Fruit fly (Drosophila melanogaster): Measurements from ENCODE around the gene LysS.

Gene LysS

DNA sequence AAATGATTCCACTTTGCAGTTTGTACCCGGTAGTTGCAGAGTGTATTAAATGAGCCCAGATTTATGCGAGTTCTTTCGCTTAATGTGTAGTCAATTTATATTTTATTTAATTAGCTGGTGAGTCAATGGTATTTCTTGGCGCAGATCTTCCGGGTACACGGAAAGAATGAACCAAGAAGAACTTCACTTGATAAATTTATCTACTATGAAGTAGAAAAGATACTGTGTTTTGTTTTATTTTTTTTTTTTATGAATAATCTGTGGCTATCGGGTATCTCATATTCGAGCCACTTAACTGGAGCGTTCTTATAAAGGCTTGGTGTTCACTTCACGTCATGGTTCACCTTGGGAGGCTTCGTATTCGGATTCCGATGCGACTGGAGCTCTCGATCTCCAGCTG lies 37.5 kb downstream of the LysS start (continued):
- TF ChIP-seq Smox (GFP tag; optimal IDR thresholded peaks at IDR 0.05) (peak; percentile 57), CG6276 (GFP tag; optimal IDR thresholded peaks at IDR 0.05) (no peak), acj6 (GFP tag; optimal IDR thresholded peaks at IDR 0.05) (peak; percentile 29), vri (GFP tag; optimal IDR thresholded peaks at IDR 0.05) (peak; percentile 7), CG3919 (GFP tag; optimal IDR thresholded peaks at IDR 0.05) (peak; percentile 37), salr (GFP tag; optimal IDR thresholded peaks at IDR 0.05) (peak in 1 of 2 experiments; percentile 5), Ets21C (GFP tag; optimal IDR thresholded peaks at IDR 0.05) (peak; percentile 15), pdm3 (GFP tag; optimal IDR thresholded peaks at IDR 0.05) (peak; percentile 36), Hr39 (GFP tag; optimal IDR thresholded peaks at IDR 0.05) (peak; percentile 45), OdsH (GFP tag; optimal IDR thresholded peaks at IDR 0.05) (peak; percentile 44), CG31627 (GFP tag; optimal IDR thresholded peaks at IDR 0.05) (peak; percentile 40), Sox14 (GFP tag; optimal IDR thresholded peaks at IDR 0.05) (peak; percentile 26), CG32006 (GFP tag; optimal IDR thresholded peaks at IDR 0.05) (peak; percentile 32), ss (GFP tag; optimal IDR thresholded peaks at IDR 0.05) (peak in 1 of 2 experiments; percentile 10), Eip75B (GFP tag; optimal IDR thresholded peaks at IDR 0.05) (peak; percentile 56), CG8319 (GFP tag; optimal IDR thresholded peaks at IDR 0.05) (no peak), dsx (GFP tag; optimal IDR thresholded peaks at IDR 0.05; ENCODE audit: poor library complexity, severe bottlenecking) (no peak), CG11762 (GFP tag; optimal IDR thresholded peaks at IDR 0.05; ENCODE audit: insufficient read depth) (no peak), fkh (GFP tag; optimal IDR thresholded peaks at IDR 0.05) (no peak), CG10669 (GFP tag; optimal IDR thresholded peaks at IDR 0.05) (no peak), Blimp-1 (GFP tag; optimal IDR thresholded peaks at IDR 0.05) (no peak), fd85E (GFP tag; optimal IDR thresholded peaks at IDR 0.05) (no peak)

DNA sequence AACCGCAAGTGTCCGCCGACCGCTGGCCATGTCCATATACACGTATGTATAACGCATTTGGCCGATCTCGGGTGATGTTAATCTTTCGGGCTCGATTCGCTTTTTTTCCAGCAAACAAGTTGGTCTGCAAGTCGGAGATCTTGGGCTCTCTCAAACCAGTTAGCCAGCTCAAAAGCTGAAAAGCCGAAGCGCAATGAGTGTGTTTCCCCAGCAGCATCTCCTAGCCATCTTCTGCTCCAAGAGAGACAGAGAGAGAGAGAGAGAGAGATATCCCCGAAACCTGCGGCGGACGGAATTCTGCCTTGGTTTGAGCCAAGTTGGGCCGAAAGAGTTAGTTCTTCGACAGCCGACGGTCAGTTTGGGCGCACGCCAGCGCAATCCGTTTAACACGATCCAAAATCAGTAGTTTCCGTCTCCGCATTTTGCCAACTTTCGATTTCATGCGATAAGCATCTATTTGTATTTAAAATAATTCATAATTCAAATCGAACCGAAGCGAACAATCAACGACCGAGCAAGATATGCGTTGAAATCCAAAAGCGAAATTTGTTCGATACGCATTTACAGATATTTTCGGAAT lies 38.0 kb downstream of the LysS start:
- TF ChIP-seq Hr39 (GFP tag; optimal IDR thresholded peaks at IDR 0.05), result no peak
- peak; percentile 82 for TF ChIP-seq Blimp-1 (GFP tag; optimal IDR thresholded peaks at IDR 0.05)
- 0 out of 3 replicates have a peak, but pooled peaks have one; percentile 35 for TF ChIP-seq eg (GFP tag; IDR thresholded peaks at IDR 0.05)
- TF ChIP-seq CG8119 (GFP tag; IDR thresholded peaks at IDR 0.05), result no peak
- peak; percentile 14; the same call in 1 of the 2 replicates for TF ChIP-seq CG15336 (GFP tag; IDR thresholded peaks at IDR 0.05)
- peak; percentile 14 for TF ChIP-seq CG6854 (GFP tag; optimal IDR thresholded peaks at IDR 0.05)
- TF ChIP-seq CG1621 (tag; optimal IDR thresholded peaks at IDR 0.05), result peak; percentile 16
- no peak for TF ChIP-seq Hr38 (GFP tag; optimal IDR thresholded peaks at IDR 0.05)

DNA sequence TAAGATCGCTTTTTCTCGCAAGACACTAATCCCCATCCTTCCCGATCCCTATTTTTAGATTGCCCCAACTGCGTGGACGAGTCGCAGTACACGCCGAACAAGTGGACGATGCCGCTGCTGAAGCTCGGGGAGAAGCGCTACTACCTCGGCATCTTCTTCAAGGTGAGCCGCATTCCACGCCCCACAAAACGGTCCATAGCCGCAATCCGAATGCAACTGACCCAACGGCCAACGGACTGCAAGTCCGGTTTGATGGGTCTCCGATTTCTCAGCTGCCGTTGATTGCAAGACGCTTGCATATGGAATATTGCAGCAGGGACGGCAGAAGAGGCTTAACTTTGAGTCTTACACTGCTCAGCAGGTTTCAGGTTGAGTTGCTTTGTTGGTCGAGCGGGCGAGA lies 41.5 kb downstream of the LysS start:
- TF ChIP-seq Smox (GFP tag; optimal IDR thresholded peaks at IDR 0.05) (no peak), CG8319 (GFP tag; optimal IDR thresholded peaks at IDR 0.05) (no peak), Sox102F (GFP tag; optimal IDR thresholded peaks at IDR 0.05) (no peak), dsx (GFP tag; optimal IDR thresholded peaks at IDR 0.05; ENCODE audit: poor library complexity, severe bottlenecking) (peak; percentile 18), Sox14 (GFP tag; optimal IDR thresholded peaks at IDR 0.05) (no peak), Eip75B (GFP tag; optimal IDR thresholded peaks at IDR 0.05) (peak; percentile 72), CG32006 (GFP tag; optimal IDR thresholded peaks at IDR 0.05) (peak; percentile 1), fd85E (GFP tag; optimal IDR thresholded peaks at IDR 0.05) (no peak), CG9139 (GFP tag; optimal IDR thresholded peaks at IDR 0.05) (no peak), CG8119 (GFP tag; IDR thresholded peaks at IDR 0.05) (no peak), pdm3 (GFP tag; optimal IDR thresholded peaks at IDR 0.05) (no peak), achi (GFP tag; optimal IDR thresholded peaks at IDR 0.05) (no peak), svp (GFP tag) (peak; percentile 13), CG11762 (GFP tag; optimal IDR thresholded peaks at IDR 0.05; ENCODE audit: insufficient read depth) (no peak), topi (GFP tag; optimal IDR thresholded peaks at IDR 0.05) (no peak), dac (GFP tag; optimal IDR thresholded peaks at IDR 0.05) (no peak), CG1621 (tag; optimal IDR thresholded peaks at IDR 0.05) (peak; percentile 74), CG8632 (GFP tag; optimal IDR thresholded peaks at IDR 0.05) (no peak), esn (GFP tag; optimal IDR thresholded peaks at IDR 0.05) (no peak), Lpt (GFP tag; optimal IDR thresholded peaks at IDR 0.05) (no peak), CG11294 (GFP tag; IDR thresholded peaks at IDR 0.05) (no peak), Eip78C (GFP tag) (peak; percentile 25)

Data from whole organism, prepupa.